2 worm cellular contexts compared by ENCODE assay signal in the genomic region with DNA sequence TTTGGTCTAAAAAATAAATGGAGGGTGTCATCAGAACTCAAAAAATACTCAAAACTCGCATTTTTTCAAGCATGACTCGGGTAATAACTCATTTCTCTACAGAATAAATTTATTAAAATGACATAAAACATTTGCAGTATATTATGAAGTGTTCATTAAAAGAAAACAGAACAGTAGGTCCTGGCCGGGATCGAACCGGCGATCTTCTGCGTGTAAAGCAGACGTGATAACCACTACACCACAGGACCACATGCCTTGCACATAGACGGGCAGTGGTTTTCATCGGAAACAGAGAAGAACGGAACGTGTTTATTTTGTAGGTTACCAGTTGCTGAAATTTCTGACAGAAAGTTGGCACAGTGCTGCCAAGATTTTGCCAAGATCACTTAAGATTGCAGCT.
A peak's percentile ranks its signal among the peaks of the same experiment; 100 is the strongest.
TF ChIP-seq lines count a peak whose summit lies in the region.

No protein-coding gene starts in this region.

TF ChIP-seq in whole organism, L4 larva, 104 proteins besides CTCF, POLR2A, EP300 and RAD21 (continued from another document):
- TF ChIP-seq lin-38 (GFP tag; IDR thresholded peaks at IDR 0.05; lab: Robert Waterston, UW): no peak; the same call in 1 of the 2 replicates
- TF ChIP-seq T26A8.4 (GFP tag; IDR thresholded peaks at IDR 0.05; lab: Robert Waterston, UW): no peak
- TF ChIP-seq saeg-2 (GFP tag; IDR thresholded peaks at IDR 0.05; lab: Robert Waterston, UW): no peak
- TF ChIP-seq daf-8 (GFP tag; IDR thresholded peaks at IDR 0.05; lab: Robert Waterston, UW): 0 out of 2 replicates have a peak, but pooled peaks have one; percentile 42
- TF ChIP-seq aly-2 (tag; optimal IDR thresholded peaks at IDR 0.05; lab: Kevin White, UChicago): no peak
- TF ChIP-seq jun-1 (tag; optimal IDR thresholded peaks at IDR 0.05; lab: Kevin White, UChicago): no peak
- TF ChIP-seq ztf-11 (tag; optimal IDR thresholded peaks at IDR 0.05; lab: Kevin White, UChicago): no peak
- TF ChIP-seq mxl-3 (GFP tag; optimal IDR thresholded peaks at IDR 0.05; lab: Kevin White, UChicago): no peak
- TF ChIP-seq lin-29 (GFP tag; IDR thresholded peaks at IDR 0.05; lab: Robert Waterston, UW): no peak
- TF ChIP-seq hif-1 (tag; optimal IDR thresholded peaks at IDR 0.05; lab: Kevin White, UChicago): no peak
- TF ChIP-seq ceh-20 (GFP tag; IDR thresholded peaks at IDR 0.05; lab: Robert Waterston, UW): 0 out of 2 replicates have a peak, but pooled peaks have one; percentile 10
- peak; percentile 63; the same call in 1 of the 2 replicates for TF ChIP-seq D1046.2 (GFP tag; IDR thresholded peaks at IDR 0.05; lab: Robert Waterston, UW)
- peak; percentile 75 for TF ChIP-seq duxl-1 (tag; optimal IDR thresholded peaks at IDR 0.05; lab: Kevin White, UChicago; ENCODE audit: poor library complexity)
- peak; percentile 56 for TF ChIP-seq mep-1 (tag; optimal IDR thresholded peaks at IDR 0.05; lab: Kevin White, UChicago)
- no peak for TF ChIP-seq Y105C5A.15 (GFP tag; IDR thresholded peaks at IDR 0.05; lab: Robert Waterston, UW)
- TF ChIP-seq F10B5.3 (tag; optimal IDR thresholded peaks at IDR 0.05; lab: Kevin White, UChicago): no peak
- TF ChIP-seq skn-1 (tag; optimal IDR thresholded peaks at IDR 0.05; lab: Kevin White, UChicago): no peak
- TF ChIP-seq nhr-48 (tag; optimal IDR thresholded peaks at IDR 0.05; lab: Kevin White, UChicago): peak; percentile 12
- TF ChIP-seq ceh-44 (GFP tag; IDR thresholded peaks at IDR 0.05; lab: Robert Waterston, UW): no peak
- no peak for TF ChIP-seq mdl-1 (tag; optimal IDR thresholded peaks at IDR 0.05; lab: Kevin White, UChicago)
- peak; percentile 54 for TF ChIP-seq nhr-6 (tag; optimal IDR thresholded peaks at IDR 0.05; lab: Kevin White, UChicago)
- no peak for TF ChIP-seq tag-97 (GFP tag; IDR thresholded peaks at IDR 0.05; lab: Robert Waterston, UW)
- TF ChIP-seq zag-1 (tag; optimal IDR thresholded peaks at IDR 0.05; lab: Kevin White, UChicago): no peak
- TF ChIP-seq lin-13 (GFP tag; optimal IDR thresholded peaks at IDR 0.05; lab: Kevin White, UChicago): no peak
- TF ChIP-seq vab-7 (GFP tag; IDR thresholded peaks at IDR 0.05; lab: Robert Waterston, UW): peak; percentile 81
- no peak for TF ChIP-seq ceh-28 (tag; optimal IDR thresholded peaks at IDR 0.05; lab: Kevin White, UChicago)
- no peak for TF ChIP-seq nhr-76 (tag; optimal IDR thresholded peaks at IDR 0.05; lab: Kevin White, UChicago)
- TF ChIP-seq hmg-1.1 (GFP tag; IDR thresholded peaks at IDR 0.05; lab: Robert Waterston, UW): no peak; the same call in 1 of the 2 replicates
- TF ChIP-seq nhr-41 (GFP tag; IDR thresholded peaks at IDR 0.05; lab: Robert Waterston, UW): no peak

TF ChIP-seq in whole organism, young adult, 124 proteins besides CTCF, POLR2A, EP300 and RAD21 (continued from another document):
- TF ChIP-seq nfyb-1 (GFP tag; IDR thresholded peaks at IDR 0.05; lab: Robert Waterston, UW) (peak; percentile 16; the same call in 1 of the 2 replicates), madf-3 (GFP tag; IDR thresholded peaks at IDR 0.05; lab: Robert Waterston, UW) (peak; percentile 77; the same call in 1 of the 2 replicates), B0035.1 (tag; optimal IDR thresholded peaks at IDR 0.05; lab: Kevin White, UChicago) (peak; percentile 22), egrh-3 (GFP tag; IDR thresholded peaks at IDR 0.05; lab: Robert Waterston, UW) (no peak), ceh-27 (GFP tag; optimal IDR thresholded peaks at IDR 0.05; lab: Kevin White, UChicago) (peak; percentile 65), atf-7 (tag; optimal IDR thresholded peaks at IDR 0.05; lab: Kevin White, UChicago) (peak; percentile 26), ceh-40 (GFP tag; IDR thresholded peaks at IDR 0.05; lab: Robert Waterston, UW) (no peak), gei-17 (GFP tag; optimal IDR thresholded peaks at IDR 0.05; lab: Kevin White, UChicago) (no peak), ztf-18 (tag; optimal IDR thresholded peaks at IDR 0.05; lab: Kevin White, UChicago) (peak; percentile 79), pbrm-1 (GFP tag; IDR thresholded peaks at IDR 0.05; lab: Robert Waterston, UW) (peak; percentile 83), let-526 (GFP tag; IDR thresholded peaks at IDR 0.05; lab: Robert Waterston, UW) (0 out of 2 replicates have a peak, but pooled peaks have one; percentile 41), aptf-3 (GFP tag; IDR thresholded peaks at IDR 0.05; lab: Robert Waterston, UW) (no peak), cebp-1 (GFP tag; IDR thresholded peaks at IDR 0.05; lab: Robert Waterston, UW) (no peak), cebp-1 (tag; optimal IDR thresholded peaks at IDR 0.05; lab: Kevin White, UChicago) (no peak), F57A8.1 (GFP tag; optimal IDR thresholded peaks at IDR 0.05; lab: Kevin White, UChicago) (peak; percentile 25), tbx-9 (tag; optimal IDR thresholded peaks at IDR 0.05; lab: Kevin White, UChicago; ENCODE audit: borderline replicate concordance) (no peak), lin-54 (GFP tag; optimal IDR thresholded peaks at IDR 0.05; lab: Kevin White, UChicago) (peak; percentile 41), ceh-91 (GFP tag; IDR thresholded peaks at IDR 0.05; lab: Robert Waterston, UW) (no peak), efl-1 (GFP tag; optimal IDR thresholded peaks at IDR 0.05; lab: Kevin White, UChicago) (no peak), ekl-4 (GFP tag; IDR thresholded peaks at IDR 0.05; lab: Robert Waterston, UW) (peak; percentile 76), B0261.1 (tag; optimal IDR thresholded peaks at IDR 0.05; lab: Kevin White, UChicago) (peak; percentile 77), Y56A3A.18 (GFP tag; IDR thresholded peaks at IDR 0.05; lab: Robert Waterston, UW) (peak; percentile 85), F57C9.4 (tag; optimal IDR thresholded peaks at IDR 0.05; lab: Kevin White, UChicago) (no peak), nhr-80 (tag; optimal IDR thresholded peaks at IDR 0.05; lab: Kevin White, UChicago) (peak; percentile 37), lin-40 (tag; optimal IDR thresholded peaks at IDR 0.05; lab: Kevin White, UChicago) (peak; percentile 25)
